Worm (Caenorhabditis elegans) whole organism, young adult: ENCODE results near the gene syd-1.

Source experiments
- F57C9.4 ChIP-seq: sonication (generic microtip); optimal IDR thresholded peaks from 2 replicates; lab custom pipeline; 2017; ENCODE audit warnings: mild to moderate bottlenecking, missing genetic modification characterization, missing compliant biosample characterization
- ama-1 ChIP-seq, 3 experiments: fragments of 150-350 bp in 1 of 3; sonication (generic microtip) in 2 of 3; optimal IDR thresholded peaks; 2 replicates each; lab custom pipeline; 2014 to 2018; ENCODE audit warnings: missing biosample characterization in 2 of 3, missing genetic modification characterization in 2 of 3, missing genetic modification reagents in 2 of 3
- die-1 ChIP-seq: sonication (generic microtip); optimal IDR thresholded peaks from 2 replicates; lab custom pipeline; 2016; ENCODE audit warnings: missing genotype, mild to moderate bottlenecking, missing genetic modification characterization, missing compliant biosample characterization
- dox-1 ChIP-seq: fragments of 200-800 bp; sonication (Bioruptor generic); IDR thresholded peaks from 2 replicates; pipeline ENCODE4 v1.3.6; 2022; ENCODE audit warnings: missing genetic modification reagents, missing genetic modification characterization, missing compliant biosample characterization
- dpl-1 ChIP-seq: fragments of 150-350 bp; optimal IDR thresholded peaks from 2 replicates; lab custom pipeline; 2014; ENCODE audit warnings: missing biosample characterization, missing genetic modification reagents, missing genetic modification characterization
- efl-1 ChIP-seq: fragments of 150-350 bp; optimal IDR thresholded peaks from 2 replicates; lab custom pipeline; 2014; ENCODE audit warnings: missing biosample characterization, missing genetic modification reagents, missing genetic modification characterization
- egrh-3 ChIP-seq: fragments of 200-800 bp; sonication (Bioruptor generic); IDR thresholded peaks from 2 replicates; pipeline ENCODE4 v1.3.6; 2022; ENCODE audit warnings: missing genetic modification reagents, missing genetic modification characterization, missing compliant biosample characterization
- hmg-20 ChIP-seq: fragments of 200-800 bp; sonication (Bioruptor generic); IDR thresholded peaks from 2 replicates; pipeline ENCODE4 v1.3.6; 2022; ENCODE audit warnings: missing genetic modification reagents, missing genetic modification characterization, missing compliant biosample characterization
- nfya-1 ChIP-seq: sonication (generic microtip); optimal IDR thresholded peaks from 2 replicates; lab custom pipeline; 2017; ENCODE audit warnings: antibody characterized with exemption, missing compliant biosample characterization, missing genetic modification characterization, borderline replicate concordance; ENCODE audit not compliant: insufficient read depth
- nfya-2 ChIP-seq: fragments of 200-800 bp; sonication (Bioruptor generic); IDR thresholded peaks from 2 replicates; pipeline ENCODE4 v1.3.6; 2022; ENCODE audit warnings: missing genetic modification reagents, missing genetic modification characterization, missing compliant biosample characterization
- pha-4 ChIP-seq: fragments of 150-350 bp; sonication (generic microtip); optimal IDR thresholded peaks from 2 replicates; lab custom pipeline; 2014; ENCODE audit warnings: missing biosample characterization, missing genetic modification reagents, missing genetic modification characterization
- snpc-4 ChIP-seq, 5 experiments: fragments of 150-350 bp in 1 of 5; sonication (generic microtip) in 4 of 5; optimal IDR thresholded peaks; 2 replicates each; lab custom pipeline; 2014 to 2018; ENCODE audit warnings: missing genetic modification characterization in 5 of 5, missing biosample characterization in 3 of 5, antibody characterized with exemption in 2 of 5, mild to moderate bottlenecking in 2 of 5, missing compliant biosample characterization in 2 of 5, missing genotype in 2 of 5, moderate library complexity in 2 of 5, missing genetic modification reagents in 1 of 5
- unc-62 ChIP-seq: fragments of 150-350 bp; optimal IDR thresholded peaks from 2 replicates; lab custom pipeline; 2014; ENCODE audit warnings: missing biosample characterization, missing genetic modification reagents, missing genetic modification characterization
- zfh-2 ChIP-seq: fragments of 200-800 bp; sonication (Bioruptor generic); conservative IDR thresholded peaks from 2 replicates; pipeline ENCODE4 v1.3.6; 2022; ENCODE audit warnings: missing genetic modification reagents, missing genetic modification characterization, missing compliant biosample characterization

DNA sequence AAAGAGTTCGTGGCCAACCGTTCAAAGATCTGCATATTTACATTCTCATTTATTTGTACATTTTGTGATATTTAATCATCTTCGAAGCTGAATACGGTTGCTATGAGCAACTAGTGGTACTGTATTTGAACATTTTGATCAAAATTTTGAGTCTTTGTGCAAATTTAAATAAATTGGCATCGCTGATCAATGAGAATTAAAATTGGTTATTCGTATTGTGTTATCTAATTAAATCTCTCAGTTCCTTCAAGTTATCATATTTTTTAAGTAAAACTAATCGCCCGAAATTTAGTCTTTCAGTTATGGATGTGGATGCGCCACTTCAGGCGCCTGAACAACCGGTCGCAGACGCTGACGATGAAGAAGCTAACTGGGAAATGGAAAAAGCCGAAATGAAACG is 4.6 kb upstream of the syd-1 start, which contains the start of gene npp-21:
- TF ChIP-seq unc-62 (GFP tag; lab: Kevin White, UChicago) (no peak), die-1 (tag; lab: Kevin White, UChicago) (no peak), efl-1 (GFP tag; lab: Kevin White, UChicago) (no peak), snpc-4 (GFP tag; optimal IDR thresholded peaks at IDR 0.05; lab: Kevin White, UChicago) (no peak), snpc-4 (tag; optimal IDR thresholded peaks at IDR 0.05; lab: Kevin White, UChicago) (no peak), nfya-2 (GFP tag; lab: Robert Waterston, UW) (no peak), nfya-1 (tag; lab: Kevin White, UChicago) (no peak), hmg-20 (GFP tag; lab: Robert Waterston, UW) (no peak), egrh-3 (GFP tag; lab: Robert Waterston, UW) (no peak), ama-1 (optimal IDR thresholded peaks at IDR 0.05; lab: Kevin White, UChicago) (no peak), ama-1 (GFP tag; optimal IDR thresholded peaks at IDR 0.05; lab: Kevin White, UChicago) (no peak), dpl-1 (GFP tag; lab: Kevin White, UChicago) (no peak), dox-1 (no peak; the same call in 1 of the 2 replicates), pha-4 (tag; lab: Kevin White, UChicago) (no peak), F57C9.4 (tag; lab: Kevin White, UChicago) (no peak), zfh-2 (GFP tag; lab: Robert Waterston, UW) (no peak)
